Worm (Caenorhabditis elegans) whole organism, L3 larva: ENCODE data around the gene ZK418.11.
A peak's percentile ranks its signal among the peaks of the same experiment; 100 is the strongest.

ENCODE experiments used
- R02D3.7 ChIP-seq: fragments of 150-350 bp; optimal IDR thresholded peaks from 2 replicates; lab custom pipeline; 2014; ENCODE audit warnings: missing biosample characterization, missing genetic modification characterization
- ZK546.5 ChIP-seq: sonication (generic microtip); optimal IDR thresholded peaks from 2 replicates; lab custom pipeline; 2017; ENCODE audit warnings: missing biosample characterization, missing genetic modification characterization
- aly-2 ChIP-seq: fragments of 150-350 bp; optimal IDR thresholded peaks from 2 replicates; lab custom pipeline; 2014; ENCODE audit warnings: missing biosample characterization, missing genetic modification characterization
- ama-1 ChIP-seq: fragments of 150-350 bp; optimal IDR thresholded peaks from 2 replicates; lab custom pipeline; 2018
- ceh-28 ChIP-seq: fragments of 150-350 bp; optimal IDR thresholded peaks from 2 replicates; lab custom pipeline; 2014; ENCODE audit warnings: missing biosample characterization, missing genetic modification reagents, missing genetic modification characterization
- ceh-82 ChIP-seq: fragments of 150-350 bp; optimal IDR thresholded peaks from 2 replicates; lab custom pipeline; 2014; ENCODE audit warnings: missing biosample characterization, missing genetic modification characterization
- daf-12 ChIP-seq: fragments of 150-350 bp; optimal IDR thresholded peaks from 2 replicates; lab custom pipeline; 2014; ENCODE audit warnings: missing biosample characterization, missing genetic modification reagents, missing genetic modification characterization
- egl-27 ChIP-seq: sonication (generic microtip); optimal IDR thresholded peaks from 4 replicates; lab custom pipeline; 2017; ENCODE audit warnings: missing biosample characterization, missing genetic modification reagents, missing genetic modification characterization
- egl-5 ChIP-seq: fragments of 150-350 bp; optimal IDR thresholded peaks from 2 replicates; lab custom pipeline; 2017; ENCODE audit warnings: missing biosample characterization, missing genetic modification reagents, missing genetic modification characterization, inconsistent platforms
- elt-1 ChIP-seq: fragments of 150-350 bp; optimal IDR thresholded peaks from 2 replicates; lab custom pipeline; 2014; ENCODE audit warnings: missing biosample characterization, missing genetic modification characterization
- elt-2 ChIP-seq: sonication (generic microtip); optimal IDR thresholded peaks from 2 replicates; lab custom pipeline; 2016; ENCODE audit warnings: missing genetic modification reagents, mild to moderate bottlenecking, missing genetic modification characterization, missing compliant biosample characterization
- elt-3 ChIP-seq, 3 experiments: fragments of 150-350 bp in 1 of 3; sonication (generic microtip) in 2 of 3; optimal IDR thresholded peaks; 2 replicates in 2 of 3; 4 replicates in 1 of 3; lab custom pipeline; 2014 to 2017; ENCODE audit warnings: missing biosample characterization in 3 of 3, missing genetic modification characterization in 3 of 3
- fkh-10 ChIP-seq: sonication (generic microtip); optimal IDR thresholded peaks from 2 replicates; lab custom pipeline; 2017; ENCODE audit warnings: missing biosample characterization, missing genetic modification reagents, missing genetic modification characterization
- fos-1 ChIP-seq: fragments of 150-350 bp; optimal IDR thresholded peaks from 2 replicates; lab custom pipeline; 2014; ENCODE audit warnings: missing biosample characterization, missing genetic modification characterization
- hmg-11 ChIP-seq: sonication (generic microtip); optimal IDR thresholded peaks from 2 replicates; lab custom pipeline; 2016; ENCODE audit warnings: missing genetic modification characterization, missing compliant biosample characterization
- jun-1 ChIP-seq: fragments of 150-350 bp; optimal IDR thresholded peaks from 2 replicates; lab custom pipeline; 2014; ENCODE audit warnings: missing biosample characterization, missing genetic modification reagents, missing genetic modification characterization
- lin-15B ChIP-seq: fragments of 150-350 bp; optimal IDR thresholded peaks from 2 replicates; lab custom pipeline; 2014; ENCODE audit warnings: missing biosample characterization, missing genetic modification characterization
- lsy-12 ChIP-seq: sonication (generic microtip); optimal IDR thresholded peaks from 2 replicates; lab custom pipeline; 2016; ENCODE audit warnings: mild to moderate bottlenecking, missing genetic modification characterization, missing compliant biosample characterization
- mdl-1 ChIP-seq: fragments of 150-350 bp; optimal IDR thresholded peaks from 2 replicates; lab custom pipeline; 2014; ENCODE audit warnings: missing biosample characterization, missing genetic modification characterization
- mml-1 ChIP-seq: fragments of 150-350 bp; sonication (generic microtip); optimal IDR thresholded peaks from 3 replicates; lab custom pipeline; 2014; ENCODE audit warnings: missing biosample characterization, missing genetic modification characterization
- nhr-11 ChIP-seq: fragments of 150-350 bp; optimal IDR thresholded peaks from 2 replicates; lab custom pipeline; 2014; ENCODE audit warnings: missing biosample characterization, missing genetic modification characterization
- nhr-12 ChIP-seq: fragments of 150-350 bp; optimal IDR thresholded peaks from 2 replicates; lab custom pipeline; 2014; ENCODE audit warnings: missing biosample characterization, missing genetic modification characterization
- nhr-23 ChIP-seq: fragments of 150-350 bp; optimal IDR thresholded peaks from 2 replicates; lab custom pipeline; 2014; ENCODE audit warnings: missing biosample characterization, missing genetic modification reagents, missing genetic modification characterization
- nhr-237 ChIP-seq: fragments of 150-350 bp; optimal IDR thresholded peaks from 2 replicates; lab custom pipeline; 2014; ENCODE audit warnings: missing biosample characterization, missing genetic modification characterization
- nhr-28 ChIP-seq: fragments of 150-350 bp; optimal IDR thresholded peaks from 2 replicates; lab custom pipeline; 2014; ENCODE audit warnings: missing biosample characterization, missing genetic modification characterization
- nhr-43 ChIP-seq: sonication (generic microtip); optimal IDR thresholded peaks from 2 replicates; lab custom pipeline; 2016; ENCODE audit warnings: mild to moderate bottlenecking, missing genetic modification characterization, missing compliant biosample characterization; ENCODE audit not compliant: poor library complexity, severe bottlenecking
- nhr-76 ChIP-seq: fragments of 150-350 bp; sonication (generic microtip); optimal IDR thresholded peaks from 5 replicates; lab custom pipeline; 2014; ENCODE audit warnings: missing biosample characterization, missing genetic modification characterization
- pha-4 ChIP-seq: fragments of 150-350 bp; optimal IDR thresholded peaks from 2 replicates; lab custom pipeline; 2014; ENCODE audit warnings: missing biosample characterization, missing genetic modification reagents, missing genetic modification characterization
- pqm-1 ChIP-seq: fragments of 150-350 bp; optimal IDR thresholded peaks from 2 replicates; lab custom pipeline; 2017; ENCODE audit warnings: missing biosample characterization, missing genetic modification characterization, inconsistent platforms
- sea-2 ChIP-seq: fragments of 150-350 bp; sonication (generic microtip); optimal IDR thresholded peaks from 4 replicates; lab custom pipeline; 2014; ENCODE audit warnings: missing biosample characterization, missing genetic modification reagents, missing genetic modification characterization
- skn-1 ChIP-seq: fragments of 150-350 bp; optimal IDR thresholded peaks from 2 replicates; lab custom pipeline; 2014; ENCODE audit warnings: missing biosample characterization, missing genetic modification characterization
- unc-39 ChIP-seq: sonication (generic microtip); optimal IDR thresholded peaks from 4 replicates; lab custom pipeline; 2017; ENCODE audit warnings: missing biosample characterization, missing genetic modification characterization
- unc-62 ChIP-seq: fragments of 150-350 bp; sonication (generic microtip); optimal IDR thresholded peaks from 4 replicates; lab custom pipeline; 2014; ENCODE audit warnings: missing biosample characterization, missing genetic modification reagents, missing genetic modification characterization
- ztf-11 ChIP-seq: fragments of 150-350 bp; optimal IDR thresholded peaks from 2 replicates; lab custom pipeline; 2014; ENCODE audit warnings: missing biosample characterization, missing genetic modification characterization
- ztf-4 ChIP-seq: fragments of 150-350 bp; optimal IDR thresholded peaks from 2 replicates; lab custom pipeline; 2014; ENCODE audit warnings: missing biosample characterization, missing genetic modification characterization

Gene ZK418.11

ce11 chrIII:7100001-7100400, at the start of gene ZK418.11:
Gene ZK418.11, plus strand, starts transcription at chrIII:7100289.
- no peak for TF ChIP-seq pqm-1 (tag; lab: Kevin White, UChicago)
- TF ChIP-seq nhr-11 (tag; lab: Kevin White, UChicago) = peak; percentile 43

ce11 chrIII:7056241-7056640, 43.8 kb upstream of the ZK418.11 start, which contains the start of gene R01H2.2:
Gene R01H2.2, plus strand, starts transcription at chrIII:7056541.
- TF ChIP-seq fkh-10 (GFP tag; lab: Kevin White, UChicago) (no peak), ZK546.5 (tag; lab: Kevin White, UChicago) (no peak), pqm-1 (tag; lab: Kevin White, UChicago) (no peak), R02D3.7 (tag; lab: Kevin White, UChicago) (no peak), nhr-43 (no peak), ceh-28 (no peak), pha-4 (tag; lab: Kevin White, UChicago) (no peak), mdl-1 (tag; lab: Kevin White, UChicago) (no peak), lin-15B (tag; lab: Kevin White, UChicago) (no peak), nhr-23 (tag; lab: Kevin White, UChicago) (no peak), nhr-76 (tag; lab: Kevin White, UChicago) (no peak), elt-2 (tag; lab: Kevin White, UChicago) (no peak), ceh-82 (tag; lab: Kevin White, UChicago) (no peak), unc-62 (GFP tag; lab: Kevin White, UChicago) (no peak), lsy-12 (tag; lab: Kevin White, UChicago) (no peak), sea-2 (no peak)

- TF ChIP-seq elt-1 (no peak), nhr-12 (no peak), skn-1 (tag; lab: Kevin White, UChicago) (no peak), egl-27 (tag; lab: Kevin White, UChicago) (no peak), unc-39 (tag; lab: Kevin White, UChicago) (no peak), fkh-10 (GFP tag; lab: Kevin White, UChicago) (no peak), nhr-43 (no peak), pqm-1 (tag; lab: Kevin White, UChicago) (no peak), nhr-23 (tag; lab: Kevin White, UChicago) (no peak), ama-1 (lab: Kevin White, UChicago) (no peak), nhr-11 (tag; lab: Kevin White, UChicago) (no peak), mdl-1 (tag; lab: Kevin White, UChicago) (no peak), ztf-11 (tag; lab: Kevin White, UChicago) (no peak), sea-2 (no peak)
- TF ChIP-seq, all 47 proteins: peak for 0
These were observed 39.5 kb upstream of the ZK418.11 start, which contains the start of gene egg-2 for ce11 chrIII:7060531-7061095. Gene egg-2, minus strand, starts transcription at chrIII:7060583.

ce11 chrIII:7062580-7062979, 37.5 kb upstream of the ZK418.11 start, which contains the start of gene R01H2.1:
Gene R01H2.1, plus strand, starts transcription at chrIII:7062880.
- TF ChIP-seq nhr-12 (no peak), nhr-43 (no peak), pha-4 (tag; lab: Kevin White, UChicago) (no peak), elt-3 (tag; optimal IDR thresholded peaks at IDR 0.05; lab: Kevin White, UChicago) (no peak), daf-12 (tag; lab: Kevin White, UChicago) (no peak), egl-27 (tag; lab: Kevin White, UChicago) (no peak), jun-1 (tag; lab: Kevin White, UChicago) (no peak), mml-1 (tag; lab: Kevin White, UChicago) (no peak), fos-1 (tag; lab: Kevin White, UChicago) (no peak), sea-2 (no peak), hmg-11 (no peak), nhr-76 (tag; lab: Kevin White, UChicago) (no peak), egl-5 (tag; lab: Kevin White, UChicago) (no peak), aly-2 (tag; lab: Kevin White, UChicago) (no peak), ztf-11 (tag; lab: Kevin White, UChicago) (no peak), ztf-4 (tag; lab: Kevin White, UChicago) (no peak), elt-2 (tag; lab: Kevin White, UChicago) (no peak)

DNA sequence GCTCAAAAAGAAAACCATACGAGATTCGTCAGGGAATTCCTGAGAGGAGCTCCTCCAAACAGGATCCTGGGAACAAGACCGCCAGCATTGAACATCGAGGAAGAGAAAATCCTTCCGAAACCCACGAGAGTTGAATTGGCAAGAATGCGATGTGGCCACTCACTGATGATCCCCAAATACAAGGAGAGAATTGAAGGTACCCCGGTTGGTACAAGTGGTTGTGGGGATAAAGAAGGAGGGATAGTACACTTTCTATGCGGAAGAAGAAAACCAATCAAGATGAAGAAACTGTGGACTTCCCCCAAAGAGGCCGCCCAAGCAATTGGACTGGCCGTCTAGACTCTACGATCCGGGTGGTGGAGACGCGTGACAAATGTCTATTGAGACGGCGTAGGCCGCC, 37.0 kb upstream of the ZK418.11 start:
- TF ChIP-seq skn-1 (tag; lab: Kevin White, UChicago) = no peak
- no peak for TF ChIP-seq ceh-28
- no peak for TF ChIP-seq nhr-11 (tag; lab: Kevin White, UChicago)
- no peak for TF ChIP-seq daf-12 (tag; lab: Kevin White, UChicago)
- no peak for TF ChIP-seq elt-3 (tag; optimal IDR thresholded peaks at IDR 0.05; lab: Kevin White, UChicago)
- TF ChIP-seq aly-2 (tag; lab: Kevin White, UChicago) = no peak
- no peak for TF ChIP-seq nhr-237 (tag; lab: Kevin White, UChicago)
- no peak for TF ChIP-seq nhr-28 (tag; lab: Kevin White, UChicago)
- TF ChIP-seq ceh-82 (tag; lab: Kevin White, UChicago) = no peak
